Fruit fly (Drosophila melanogaster): ENCODE results near the gene Cmpk.

Gene Cmpk

dm6 chr3R:26024596-26025213 lies 30.5 kb downstream of the Cmpk start:
- no peak for TF ChIP-seq CG3919 (GFP tag; optimal IDR thresholded peaks at IDR 0.05)
- no peak for TF ChIP-seq CG6792 (GFP tag; optimal IDR thresholded peaks at IDR 0.05)
- TF ChIP-seq Gug (GFP tag; IDR thresholded peaks at IDR 0.05): no peak

dm6 chr3R:26023252-26023651 lies 32.0 kb downstream of the Cmpk start:
- TF ChIP-seq CG34406 (GFP tag; optimal IDR thresholded peaks at IDR 0.05): no peak
- no peak for TF ChIP-seq Smox (GFP tag; optimal IDR thresholded peaks at IDR 0.05)

DNA sequence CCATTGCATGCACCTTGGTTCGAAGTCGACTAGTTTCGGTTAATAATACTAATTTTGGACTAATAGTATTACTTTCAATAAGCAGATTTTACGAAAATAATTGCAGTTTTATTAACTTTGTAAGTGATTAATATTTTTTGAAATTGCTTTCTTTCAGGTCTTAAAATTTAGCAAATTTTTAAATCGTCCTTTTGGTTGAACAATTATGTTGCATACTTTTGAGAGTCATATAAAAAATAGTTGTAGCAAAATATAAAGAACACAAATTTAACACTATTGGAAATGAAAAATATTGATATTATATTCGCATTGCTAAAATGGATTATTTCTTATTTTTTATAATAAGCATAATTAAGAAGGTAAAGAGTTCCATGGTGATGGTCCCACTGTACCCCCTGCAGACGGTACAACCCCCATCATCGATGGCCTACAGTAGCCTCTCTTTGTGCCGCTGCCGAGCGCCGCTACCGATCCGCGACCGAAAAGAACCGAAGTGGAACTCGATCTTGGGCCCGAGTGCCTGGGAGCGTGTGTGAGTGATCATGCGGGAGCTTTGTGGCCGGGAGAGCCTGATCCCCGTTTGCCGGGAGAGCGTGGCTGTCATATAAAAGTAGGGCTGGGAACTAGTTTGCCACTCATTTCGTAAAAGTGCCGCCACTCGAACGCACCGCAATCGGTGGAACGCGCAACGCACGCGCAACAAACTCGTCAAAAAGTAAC lies 33.9 kb downstream of the Cmpk start:
- TF ChIP-seq Sox102F (GFP tag; optimal IDR thresholded peaks at IDR 0.05) (peak; percentile 75), Ets21C (GFP tag; optimal IDR thresholded peaks at IDR 0.05) (peak; percentile 92), net (GFP tag; optimal IDR thresholded peaks at IDR 0.05) (peak; percentile 94), Hr38 (GFP tag; optimal IDR thresholded peaks at IDR 0.05) (no peak), eg (GFP tag; IDR thresholded peaks at IDR 0.05) (peak; percentile 78), Sox14 (GFP tag; optimal IDR thresholded peaks at IDR 0.05) (peak; percentile 92), Eip75B (GFP tag; optimal IDR thresholded peaks at IDR 0.05) (peak; percentile 92), CG3919 (GFP tag; optimal IDR thresholded peaks at IDR 0.05) (peak; percentile 91), CG4318 (GFP tag; optimal IDR thresholded peaks at IDR 0.05) (peak; percentile 96), CG32006 (GFP tag; optimal IDR thresholded peaks at IDR 0.05) (peak; percentile 98), CG8319 (GFP tag; optimal IDR thresholded peaks at IDR 0.05) (peak; percentile 90), CG3032 (tag; optimal IDR thresholded peaks at IDR 0.05) (peak; percentile 95), ss (GFP tag; optimal IDR thresholded peaks at IDR 0.05) (peak; percentile 82 to 93), achi (GFP tag; optimal IDR thresholded peaks at IDR 0.05) (peak; percentile 92), CG6276 (GFP tag; optimal IDR thresholded peaks at IDR 0.05) (peak; percentile 95), Ets96B (tag; optimal IDR thresholded peaks at IDR 0.05) (peak; percentile 94), fd85E (GFP tag; optimal IDR thresholded peaks at IDR 0.05) (peak; percentile 41), dsx (GFP tag; optimal IDR thresholded peaks at IDR 0.05; ENCODE audit: poor library complexity, severe bottlenecking) (peak; percentile 63), lz (GFP tag; optimal IDR thresholded peaks at IDR 0.05) (peak; percentile 95), salr (GFP tag; optimal IDR thresholded peaks at IDR 0.05) (peak; percentile 61 to 98), CG8119 (GFP tag; IDR thresholded peaks at IDR 0.05) (peak; percentile 87), CG6854 (GFP tag; optimal IDR thresholded peaks at IDR 0.05) (peak; percentile 71), CG10631 (GFP tag; optimal IDR thresholded peaks at IDR 0.05) (peak; percentile 96), Lpt (GFP tag; optimal IDR thresholded peaks at IDR 0.05) (peak; percentile 88), CG1621 (tag; optimal IDR thresholded peaks at IDR 0.05) (peak; percentile 60), topi (GFP tag; optimal IDR thresholded peaks at IDR 0.05) (peak; percentile 95), CG11762 (GFP tag; optimal IDR thresholded peaks at IDR 0.05; ENCODE audit: insufficient read depth) (peak; percentile 91), Smox (GFP tag; optimal IDR thresholded peaks at IDR 0.05) (peak; percentile 93), CG6163 (GFP tag; IDR thresholded peaks at IDR 0.05) (peak; percentile 62; the same call in 2 of the 3 replicates), CG9139 (GFP tag; optimal IDR thresholded peaks at IDR 0.05) (peak; percentile 73), CG11902 (GFP tag; optimal IDR thresholded peaks at IDR 0.05) (peak; percentile 92), Eip93F (GFP tag; optimal IDR thresholded peaks at IDR 0.05) (peak; percentile 6), fkh (GFP tag; optimal IDR thresholded peaks at IDR 0.05) (peak; percentile 54), CG31627 (GFP tag; optimal IDR thresholded peaks at IDR 0.05) (peak; percentile 93), spab (GFP tag; optimal IDR thresholded peaks at IDR 0.05) (peak; percentile 96), Hr39 (GFP tag; optimal IDR thresholded peaks at IDR 0.05) (peak; percentile 89), dac (GFP tag; optimal IDR thresholded peaks at IDR 0.05) (peak; percentile 81), cyc (GFP tag; optimal IDR thresholded peaks at IDR 0.05) (peak; percentile 87), CG7368 (GFP tag; optimal IDR thresholded peaks at IDR 0.05) (peak; percentile 78), CG34406 (GFP tag; optimal IDR thresholded peaks at IDR 0.05) (peak; percentile 94), CG8632 (GFP tag; optimal IDR thresholded peaks at IDR 0.05) (peak; percentile 93), OdsH (GFP tag; optimal IDR thresholded peaks at IDR 0.05) (peak; percentile 92), Sox15 (GFP tag; optimal IDR thresholded peaks at IDR 0.05) (peak; percentile 93)

All from whole organism, prepupa.